Worm (Caenorhabditis elegans) whole organism, L2 larva: Measurements from ENCODE around the gene T03F6.9.

ENCODE experiments used
- R02D3.7 ChIP-seq: fragments of 150-350 bp; optimal IDR thresholded peaks from 2 replicates; lab custom pipeline; 2014; ENCODE audit warnings: missing biosample characterization, missing genetic modification characterization
- alr-1 ChIP-seq: fragments of 150-350 bp; optimal IDR thresholded peaks from 2 replicates; lab custom pipeline; 2014; ENCODE audit warnings: missing biosample characterization, missing genetic modification characterization
- aly-2 ChIP-seq: fragments of 150-350 bp; optimal IDR thresholded peaks from 2 replicates; lab custom pipeline; 2014; ENCODE audit warnings: missing biosample characterization, missing genetic modification characterization
- ama-1 ChIP-seq: fragments of 150-350 bp; optimal IDR thresholded peaks from 2 replicates; lab custom pipeline; 2018; ENCODE audit warnings: inconsistent platforms
- ceh-16 ChIP-seq: fragments of 150-350 bp; optimal IDR thresholded peaks from 2 replicates; lab custom pipeline; 2014; ENCODE audit warnings: missing biosample characterization, missing genetic modification characterization
- ceh-82 ChIP-seq: fragments of 150-350 bp; optimal IDR thresholded peaks from 2 replicates; lab custom pipeline; 2014; ENCODE audit warnings: missing biosample characterization, missing genetic modification characterization
- crh-2 ChIP-seq: sonication (generic microtip); optimal IDR thresholded peaks from 2 replicates; lab custom pipeline; 2017; ENCODE audit warnings: missing biosample characterization, missing genetic modification characterization
- dmd-4 ChIP-seq: sonication (generic microtip); optimal IDR thresholded peaks from 2 replicates; lab custom pipeline; 2017; ENCODE audit warnings: missing biosample characterization, missing genetic modification characterization
- egl-27 ChIP-seq: sonication (generic microtip); optimal IDR thresholded peaks from 3 replicates; lab custom pipeline; 2017; ENCODE audit warnings: missing biosample characterization, missing genetic modification reagents, missing genetic modification characterization
- elt-1 ChIP-seq: fragments of 150-350 bp; optimal IDR thresholded peaks from 2 replicates; lab custom pipeline; 2014; ENCODE audit warnings: missing biosample characterization, missing genetic modification characterization
- elt-3 ChIP-seq: sonication (generic microtip); optimal IDR thresholded peaks from 2 replicates; lab custom pipeline; 2017; ENCODE audit warnings: missing biosample characterization, missing genetic modification characterization
- fos-1 ChIP-seq: fragments of 150-350 bp; optimal IDR thresholded peaks from 2 replicates; lab custom pipeline; 2014; ENCODE audit warnings: missing biosample characterization, missing genetic modification characterization
- gmeb-1 ChIP-seq: fragments of 150-350 bp; optimal IDR thresholded peaks from 2 replicates; lab custom pipeline; 2014; ENCODE audit warnings: missing biosample characterization, missing genetic modification characterization
- lin-11 ChIP-seq: fragments of 150-350 bp; sonication (generic microtip); optimal IDR thresholded peaks from 2 replicates; lab custom pipeline; 2014; ENCODE audit warnings: missing biosample characterization, missing genetic modification characterization, inconsistent platforms, mixed read lengths
- lin-13 ChIP-seq: fragments of 150-350 bp; optimal IDR thresholded peaks from 2 replicates; lab custom pipeline; 2014; ENCODE audit warnings: missing biosample characterization, missing genetic modification reagents, missing genetic modification characterization
- lin-39 ChIP-seq: fragments of 150-350 bp; optimal IDR thresholded peaks from 2 replicates; lab custom pipeline; 2014; ENCODE audit warnings: missing biosample characterization, missing genetic modification reagents, missing genetic modification characterization
- nhr-10 ChIP-seq: sonication (generic microtip); optimal IDR thresholded peaks from 2 replicates; lab custom pipeline; 2017; ENCODE audit warnings: missing biosample characterization, missing genetic modification characterization
- nhr-11 ChIP-seq: fragments of 150-350 bp; optimal IDR thresholded peaks from 2 replicates; lab custom pipeline; 2014; ENCODE audit warnings: missing biosample characterization, missing genetic modification characterization
- nhr-12 ChIP-seq: fragments of 150-350 bp; optimal IDR thresholded peaks from 2 replicates; lab custom pipeline; 2014; ENCODE audit warnings: missing biosample characterization, missing genetic modification characterization
- nhr-129 ChIP-seq: fragments of 150-350 bp; optimal IDR thresholded peaks from 2 replicates; lab custom pipeline; 2014; ENCODE audit warnings: missing biosample characterization, missing genetic modification characterization
- nhr-23 ChIP-seq: fragments of 150-350 bp; optimal IDR thresholded peaks from 2 replicates; lab custom pipeline; 2014; ENCODE audit warnings: missing biosample characterization, missing genetic modification reagents, missing genetic modification characterization
- nhr-237 ChIP-seq: fragments of 150-350 bp; optimal IDR thresholded peaks from 2 replicates; lab custom pipeline; 2014; ENCODE audit warnings: missing biosample characterization, missing genetic modification characterization
- nhr-6 ChIP-seq: fragments of 150-350 bp; optimal IDR thresholded peaks from 2 replicates; lab custom pipeline; 2014; ENCODE audit warnings: missing biosample characterization, missing genetic modification characterization
- nhr-77 ChIP-seq: fragments of 150-350 bp; optimal IDR thresholded peaks from 2 replicates; lab custom pipeline; 2014; ENCODE audit warnings: missing biosample characterization, missing genetic modification characterization
- peb-1 ChIP-seq: fragments of 150-350 bp; optimal IDR thresholded peaks from 2 replicates; lab custom pipeline; 2014; ENCODE audit warnings: missing biosample characterization, missing genetic modification characterization
- skn-1 ChIP-seq: sonication (generic microtip); optimal IDR thresholded peaks from 2 replicates; lab custom pipeline; 2017; ENCODE audit warnings: missing biosample characterization, missing genetic modification characterization
- unc-39 ChIP-seq: fragments of 150-350 bp; optimal IDR thresholded peaks from 2 replicates; lab custom pipeline; 2014; ENCODE audit warnings: missing biosample characterization, missing genetic modification characterization
- unc-55 ChIP-seq: fragments of 150-350 bp; sonication (generic microtip); optimal IDR thresholded peaks from 3 replicates; lab custom pipeline; 2014; ENCODE audit warnings: missing biosample characterization, missing genetic modification reagents, missing genetic modification characterization
- unc-62 ChIP-seq: fragments of 150-350 bp; optimal IDR thresholded peaks from 2 replicates; lab custom pipeline; 2014; ENCODE audit warnings: missing biosample characterization, missing genetic modification reagents, missing genetic modification characterization
- zag-1 ChIP-seq: fragments of 150-350 bp; optimal IDR thresholded peaks from 2 replicates; lab custom pipeline; 2014; ENCODE audit warnings: missing biosample characterization, missing genetic modification characterization
- ztf-1 ChIP-seq: fragments of 200-800 bp; sonication (Bioruptor generic); conservative IDR thresholded peaks from 2 replicates; pipeline ENCODE4 v1.3.6; 2022; ENCODE audit warnings: missing genetic modification characterization, missing compliant biosample characterization
- ztf-11 ChIP-seq: sonication (generic microtip); optimal IDR thresholded peaks from 2 replicates; lab custom pipeline; 2017; ENCODE audit warnings: missing biosample characterization, missing genetic modification characterization
- ztf-4 ChIP-seq: fragments of 150-350 bp; optimal IDR thresholded peaks from 2 replicates; lab custom pipeline; 2014; ENCODE audit warnings: missing biosample characterization, missing genetic modification characterization

T03F6.9 gene

DNA sequence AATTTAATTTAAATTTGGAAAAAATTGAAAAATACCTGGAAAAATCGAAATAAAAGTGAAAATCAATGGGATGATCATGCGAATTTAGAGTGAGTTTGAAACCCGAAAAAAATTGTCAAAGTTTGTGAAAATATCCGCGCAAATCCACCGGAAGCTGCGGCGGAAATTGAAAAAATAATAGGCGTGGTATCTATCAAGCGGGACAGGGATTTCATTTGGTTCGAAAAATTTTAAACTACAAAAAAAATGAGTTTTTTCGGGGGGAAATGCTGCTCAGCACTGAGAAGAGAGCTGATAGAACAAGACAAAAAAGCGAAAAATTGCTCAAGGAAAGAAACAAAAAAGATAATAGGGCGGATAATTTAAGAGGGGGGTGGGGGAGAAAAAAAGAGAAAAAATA lies at the start of gene T03F6.9:
TSS of gene T03F6.9 (minus strand) at position 101 of the 400 bp plus-strand sequence.
- TF ChIP-seq ceh-82 (no peak), unc-55 (GFP tag; lab: Kevin White, UChicago) (no peak), elt-1 (tag; lab: Kevin White, UChicago) (no peak), nhr-6 (tag; lab: Kevin White, UChicago) (no peak), peb-1 (tag; lab: Kevin White, UChicago) (no peak), unc-62 (GFP tag; lab: Kevin White, UChicago) (no peak), ztf-11 (tag; lab: Kevin White, UChicago) (no peak), ceh-16 (tag; lab: Kevin White, UChicago) (no peak), crh-2 (no peak), nhr-23 (no peak), ztf-4 (tag; lab: Kevin White, UChicago) (no peak), alr-1 (tag; lab: Kevin White, UChicago) (no peak), nhr-10 (tag; lab: Kevin White, UChicago) (no peak), lin-39 (no peak), fos-1 (tag; lab: Kevin White, UChicago) (no peak), nhr-11 (tag; lab: Kevin White, UChicago) (no peak), nhr-129 (tag; lab: Kevin White, UChicago) (no peak), ama-1 (lab: Kevin White, UChicago) (no peak), lin-13 (GFP tag; lab: Kevin White, UChicago) (no peak)

DNA sequence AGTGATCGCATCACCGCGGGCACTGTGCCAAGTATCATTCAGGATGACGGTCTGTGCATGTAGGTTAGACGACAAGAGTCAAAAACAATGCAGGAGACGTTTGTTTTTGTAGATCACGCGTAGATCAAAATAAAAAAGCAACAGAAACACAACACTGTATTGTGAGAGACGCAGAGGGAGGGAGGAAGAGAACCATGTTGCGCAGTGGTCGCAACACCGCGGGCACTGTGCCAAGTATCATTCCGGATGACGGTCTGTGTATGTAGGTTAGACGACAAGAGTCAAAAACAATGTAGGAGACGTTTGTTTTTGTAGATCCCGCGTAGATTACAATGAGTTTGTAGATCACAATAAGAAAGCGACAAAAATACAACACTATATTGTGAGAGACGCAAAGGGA lies 48.1 kb upstream of the T03F6.9 start:
- TF ChIP-seq ztf-4 (tag; lab: Kevin White, UChicago) (no peak), nhr-6 (tag; lab: Kevin White, UChicago) (no peak), zag-1 (tag; lab: Kevin White, UChicago) (no peak), unc-55 (GFP tag; lab: Kevin White, UChicago) (no peak), nhr-129 (tag; lab: Kevin White, UChicago) (no peak), peb-1 (tag; lab: Kevin White, UChicago) (no peak), ceh-16 (tag; lab: Kevin White, UChicago) (no peak), lin-13 (GFP tag; lab: Kevin White, UChicago) (no peak), ztf-1 (GFP tag; lab: Robert Waterston, UW) (no peak), aly-2 (no peak), nhr-77 (tag; lab: Kevin White, UChicago) (no peak), R02D3.7 (tag; lab: Kevin White, UChicago) (no peak), skn-1 (tag; lab: Kevin White, UChicago) (no peak), nhr-12 (tag; lab: Kevin White, UChicago) (no peak), nhr-10 (tag; lab: Kevin White, UChicago) (no peak), gmeb-1 (tag; lab: Kevin White, UChicago) (no peak), egl-27 (tag; lab: Kevin White, UChicago) (no peak)

DNA sequence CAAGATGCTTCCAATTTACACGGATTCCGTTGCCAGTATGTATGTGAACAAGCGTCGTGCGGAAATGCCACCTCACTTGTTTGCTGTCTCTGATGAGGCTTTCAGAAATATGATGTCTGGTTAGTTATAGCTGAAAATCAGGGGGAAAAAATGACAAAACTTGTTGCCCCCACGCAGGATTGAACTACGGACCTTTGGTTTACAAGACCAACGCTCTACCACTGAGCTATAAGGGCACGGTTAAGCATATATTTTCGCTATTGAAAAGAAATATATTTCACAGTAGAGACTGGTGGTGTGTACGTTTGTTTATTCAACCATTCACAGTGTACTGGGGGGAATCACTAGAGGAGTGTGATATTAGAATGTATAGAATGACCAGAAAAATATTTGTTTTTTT lies 40.3 kb upstream of the T03F6.9 start:
- TF ChIP-seq fos-1 (tag; lab: Kevin White, UChicago), result peak; percentile 24
- no peak for TF ChIP-seq elt-1 (tag; lab: Kevin White, UChicago)

DNA sequence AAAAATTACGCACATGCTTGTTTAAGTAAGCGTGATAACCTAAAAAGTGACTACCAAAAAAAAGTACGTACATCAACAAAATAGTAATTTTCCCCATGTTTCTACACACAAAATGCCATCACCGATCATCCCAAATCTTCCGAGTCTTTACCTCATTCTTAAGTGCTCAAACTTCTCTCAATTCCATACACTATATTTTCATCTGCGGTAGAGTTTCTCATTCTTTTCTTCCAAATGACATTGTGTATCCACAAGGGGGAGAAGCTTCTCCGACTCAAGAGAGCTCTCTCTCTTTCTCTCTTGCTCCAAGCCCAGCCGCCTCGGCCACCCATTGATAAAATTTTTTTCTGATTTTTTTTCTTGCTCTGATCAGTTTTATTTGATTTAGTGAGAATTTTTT lies 38.6 kb upstream of the T03F6.9 start, which contains the start of gene myo-6:
TSS of gene myo-6 (plus strand) at position 301 of the 400 bp plus-strand sequence.
- TF ChIP-seq ztf-1 (GFP tag; lab: Robert Waterston, UW), result no peak
- no peak for TF ChIP-seq elt-3 (tag; lab: Kevin White, UChicago)
- TF ChIP-seq nhr-237, result no peak
- no peak for TF ChIP-seq gmeb-1 (tag; lab: Kevin White, UChicago)
- no peak for TF ChIP-seq R02D3.7 (tag; lab: Kevin White, UChicago)
- no peak for TF ChIP-seq skn-1 (tag; lab: Kevin White, UChicago)
- TF ChIP-seq nhr-23, result no peak
- TF ChIP-seq ceh-82, result no peak
- TF ChIP-seq dmd-4 (tag; lab: Kevin White, UChicago), result no peak
- no peak for TF ChIP-seq unc-39 (tag; lab: Kevin White, UChicago)
- no peak for TF ChIP-seq ztf-4 (tag; lab: Kevin White, UChicago)
- no peak for TF ChIP-seq zag-1 (tag; lab: Kevin White, UChicago)
- no peak for TF ChIP-seq ztf-11 (tag; lab: Kevin White, UChicago)
- TF ChIP-seq aly-2, result no peak

DNA sequence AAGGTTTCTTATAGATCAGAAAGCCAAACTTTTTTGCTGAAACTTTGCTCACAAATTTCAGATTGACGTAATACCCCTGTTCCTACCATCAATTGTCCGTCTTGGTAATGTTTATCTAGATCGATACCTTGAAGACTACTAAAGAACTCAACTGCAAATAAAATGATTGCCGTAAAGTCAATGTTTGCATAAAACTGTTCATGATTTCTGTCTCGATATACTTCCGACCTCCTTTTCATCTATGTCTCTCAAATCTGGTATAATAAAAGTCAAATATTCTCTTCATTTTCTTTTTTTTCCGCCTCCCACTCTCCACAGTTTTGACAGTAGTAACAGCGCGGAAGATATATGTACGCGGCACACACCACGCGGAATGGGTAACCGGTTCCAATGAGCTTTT lies 34.6 kb upstream of the T03F6.9 start, which contains the start of gene nas-1:
TSS of gene nas-1 (plus strand) at position 301 of the 400 bp plus-strand sequence.
- no peak for TF ChIP-seq nhr-129 (tag; lab: Kevin White, UChicago)
- no peak for TF ChIP-seq peb-1 (tag; lab: Kevin White, UChicago)
- no peak for TF ChIP-seq nhr-12 (tag; lab: Kevin White, UChicago)
- TF ChIP-seq elt-1 (tag; lab: Kevin White, UChicago), result no peak
- TF ChIP-seq skn-1 (tag; lab: Kevin White, UChicago), result no peak
- TF ChIP-seq nhr-23, result no peak
- no peak for TF ChIP-seq lin-39
- no peak for TF ChIP-seq lin-11 (tag; lab: Kevin White, UChicago)
- no peak for TF ChIP-seq fos-1 (tag; lab: Kevin White, UChicago)
- TF ChIP-seq, all 48 proteins: peak for 0
